Fruit fly (Drosophila melanogaster): ENCODE measurements around the gene CanB.

dm6 chrX:5293141-5293540 lies 39.2 kb upstream of the CanB start:
- TF ChIP-seq CG8478 (optimal IDR thresholded peaks at IDR 0.05), result no peak
- no peak for TF ChIP-seq psq (optimal IDR thresholded peaks at IDR 0.05)
- TF ChIP-seq pan (optimal IDR thresholded peaks at IDR 0.05), result no peak

Measured in whole organism.